Worm (Caenorhabditis elegans) whole organism, early embryonic: ENCODE results near the gene C06E1.9.

Experiments
- ama-1 ChIP-seq: fragments of 150-350 bp; optimal IDR thresholded peaks from 2 replicates; lab custom pipeline; 2014
- sea-1 ChIP-seq: fragments of 200-800 bp; sonication (Bioruptor generic); conservative IDR thresholded peaks from 2 replicates; pipeline ENCODE4 v1.3.6; 2022; ENCODE audit warnings: missing genetic modification characterization, missing compliant biosample characterization

DNA sequence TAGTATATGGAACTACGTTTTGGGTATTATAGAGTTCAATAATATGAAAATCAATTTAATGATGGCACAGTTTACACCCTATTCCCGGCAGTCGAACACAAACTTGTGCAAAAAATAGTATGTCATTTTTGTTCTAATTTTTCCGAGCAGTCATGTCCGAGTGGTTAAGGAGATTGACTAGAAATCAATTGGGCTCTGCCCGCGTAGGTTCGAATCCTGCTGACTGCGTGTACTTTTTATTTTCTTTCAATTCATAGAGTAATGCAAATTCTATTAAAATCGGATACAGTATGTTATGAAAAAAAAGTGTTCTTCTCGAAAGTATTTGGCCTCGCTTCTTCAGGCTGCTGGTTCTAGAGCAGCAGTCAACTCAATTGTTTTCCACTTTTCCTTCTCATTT lies 36.4 kb upstream of the C06E1.9 start:
- TF ChIP-seq sea-1 (GFP tag; lab: Robert Waterston, UW) (no peak), ama-1 (lab: Kevin White, UChicago) (no peak)
